Worm (Caenorhabditis elegans) whole organism, L2 larva: ENCODE measurements around the gene C52B9.19.

Experiments
- F13H6.1 ChIP-seq: sonication (generic microtip); optimal IDR thresholded peaks from 2 replicates; lab custom pipeline; 2016; ENCODE audit warnings: missing genetic modification characterization, missing compliant biosample characterization
- ZK546.5 ChIP-seq: sonication (generic microtip); optimal IDR thresholded peaks from 2 replicates; lab custom pipeline; 2017; ENCODE audit warnings: missing biosample characterization, missing genetic modification characterization
- ama-1 ChIP-seq: fragments of 150-350 bp; optimal IDR thresholded peaks from 2 replicates; lab custom pipeline; 2018; ENCODE audit warnings: inconsistent platforms
- egl-27 ChIP-seq: sonication (generic microtip); optimal IDR thresholded peaks from 3 replicates; lab custom pipeline; 2017; ENCODE audit warnings: missing biosample characterization, missing genetic modification reagents, missing genetic modification characterization
- lin-11 ChIP-seq: fragments of 150-350 bp; sonication (generic microtip); optimal IDR thresholded peaks from 2 replicates; lab custom pipeline; 2014; ENCODE audit warnings: missing biosample characterization, missing genetic modification characterization, inconsistent platforms, mixed read lengths
- mdl-1 ChIP-seq, 2 experiments: fragments of 150-350 bp in 1 of 2; sonication (generic microtip) in 1 of 2; optimal IDR thresholded peaks; 2 replicates each; lab custom pipeline; 2017; ENCODE audit warnings: missing biosample characterization in 2 of 2, missing genetic modification characterization in 2 of 2
- nhr-11 ChIP-seq: fragments of 150-350 bp; optimal IDR thresholded peaks from 2 replicates; lab custom pipeline; 2014; ENCODE audit warnings: missing biosample characterization, missing genetic modification characterization
- nhr-25 ChIP-seq: fragments of 150-350 bp; sonication (generic microtip); optimal IDR thresholded peaks from 3 replicates; lab custom pipeline; 2014; ENCODE audit warnings: missing biosample characterization, missing genetic modification characterization
- nhr-77 ChIP-seq: fragments of 150-350 bp; optimal IDR thresholded peaks from 2 replicates; lab custom pipeline; 2014; ENCODE audit warnings: missing biosample characterization, missing genetic modification characterization
- unc-39 ChIP-seq: fragments of 150-350 bp; optimal IDR thresholded peaks from 2 replicates; lab custom pipeline; 2014; ENCODE audit warnings: missing biosample characterization, missing genetic modification characterization
- zag-1 ChIP-seq: fragments of 150-350 bp; optimal IDR thresholded peaks from 2 replicates; lab custom pipeline; 2014; ENCODE audit warnings: missing biosample characterization, missing genetic modification characterization

- TF ChIP-seq nhr-77 = no peak
- TF ChIP-seq nhr-11 (tag; lab: Kevin White, UChicago) = no peak
- no peak for TF ChIP-seq egl-27 (tag; lab: Kevin White, UChicago)
- TF ChIP-seq mdl-1 (tag; optimal IDR thresholded peaks at IDR 0.05; lab: Kevin White, UChicago) = no peak
- TF ChIP-seq ama-1 (lab: Kevin White, UChicago) = no peak
- no peak for TF ChIP-seq lin-11
- TF ChIP-seq F13H6.1 (tag; lab: Kevin White, UChicago) = no peak
- TF ChIP-seq unc-39 (tag; lab: Kevin White, UChicago) = no peak
- no peak for TF ChIP-seq ZK546.5 (tag; lab: Kevin White, UChicago)
- no peak for TF ChIP-seq zag-1 (tag; lab: Kevin White, UChicago)
- no peak for TF ChIP-seq nhr-25 (tag; lab: Kevin White, UChicago)
Measured at ce11 chrX:4248417-4248816, 33.9 kb upstream of the C52B9.19 start.
